Worm (Caenorhabditis elegans): ENCODE data around the gene Y55B1BR.6.

DNA sequence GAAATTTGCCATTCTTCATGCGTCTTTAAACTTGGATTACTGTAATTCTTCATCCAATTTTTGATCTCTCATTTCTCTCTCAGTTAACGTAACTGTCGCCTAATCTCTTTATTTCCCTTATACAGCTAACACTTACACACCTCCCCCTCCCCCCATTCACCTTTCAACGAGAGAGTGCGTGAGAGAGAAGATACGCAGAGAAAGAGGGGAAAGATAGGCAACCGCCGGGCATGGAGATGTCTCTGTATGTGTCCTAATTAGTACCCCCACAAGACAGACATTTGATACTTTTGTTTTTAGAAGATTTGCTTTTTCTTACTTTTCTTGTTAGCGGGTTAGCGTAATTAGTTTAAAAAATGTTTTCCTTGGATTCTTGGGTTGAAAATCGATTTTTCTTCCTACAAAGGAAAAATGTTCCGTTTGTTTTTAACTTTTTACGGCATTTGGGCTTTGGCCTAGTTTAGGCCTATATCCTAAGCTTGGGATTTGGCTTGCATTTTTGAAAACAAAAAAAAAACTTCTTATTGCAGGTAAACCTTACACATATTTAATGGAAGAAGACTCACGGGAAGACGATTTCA, 29.2 kb downstream of the Y55B1BR.6 start, which contains the start of gene affl-2:
- TF ChIP-seq tra-4 (tag; optimal IDR thresholded peaks at IDR 0.05) (no peak), hmg-4 (GFP tag; optimal IDR thresholded peaks at IDR 0.05) (peak; percentile 38), F13C5.2 (tag; optimal IDR thresholded peaks at IDR 0.05) (no peak), ama-1 (optimal IDR thresholded peaks at IDR 0.05) (no peak), aly-1 (tag; optimal IDR thresholded peaks at IDR 0.05) (no peak), ceh-36 (tag; optimal IDR thresholded peaks at IDR 0.05) (peak; percentile 48), scrt-1 (GFP tag; IDR thresholded peaks at IDR 0.05) (no peak), ceh-13 (GFP tag; optimal IDR thresholded peaks at IDR 0.05) (no peak), B0310.2 (tag; optimal IDR thresholded peaks at IDR 0.05) (no peak), flt-1 (GFP tag; IDR thresholded peaks at IDR 0.05) (no peak), tbx-37 (GFP tag; conservative IDR thresholded peaks at IDR 0.05) (no peak), tbx-11 (GFP tag; IDR thresholded peaks at IDR 0.05) (no peak), hnd-1 (tag; optimal IDR thresholded peaks at IDR 0.05) (no peak)
